Fruit fly (Drosophila melanogaster) whole organism, pupa: Measurements from ENCODE around the gene Dpm3.

Experiments
- CG10348 ChIP-seq: fragments of 200-800 bp; sonication (Bioruptor generic); IDR thresholded peaks from 2 replicates; pipeline ENCODE4 v1.3.6; 2022; ENCODE audit warnings: missing biosample characterization, missing genetic modification characterization
- CG12605 ChIP-seq: fragments of 200-800 bp; sonication (Bioruptor generic); IDR thresholded peaks from 2 replicates; pipeline ENCODE4 v1.3.6; 2022; ENCODE audit warnings: missing biosample characterization, missing genetic modification characterization
- CG13204 ChIP-seq: fragments of 200-800 bp; sonication (Bioruptor generic); optimal IDR thresholded peaks from 2 replicates; lab custom pipeline; 2018; ENCODE audit warnings: missing biosample characterization, mild to moderate bottlenecking, missing genetic modification characterization, moderate library complexity
- CG14655 ChIP-seq: fragments of 200-800 bp; sonication (Bioruptor generic); optimal IDR thresholded peaks from 3 replicates; lab custom pipeline; 2017; ENCODE audit warnings: mild to moderate bottlenecking, missing biosample characterization, missing genetic modification reagents, missing genetic modification characterization
- CG15710 ChIP-seq: fragments of 200-800 bp; sonication (Bioruptor generic); optimal IDR thresholded peaks from 2 replicates; lab custom pipeline; 2018; ENCODE audit warnings: missing biosample characterization, mild to moderate bottlenecking, missing genetic modification characterization, moderate library complexity
- CG17806 ChIP-seq: fragments of 200-800 bp; sonication (Bioruptor generic); optimal IDR thresholded peaks from 2 replicates; lab custom pipeline; 2018; ENCODE audit warnings: missing biosample characterization, mild to moderate bottlenecking, missing genetic modification characterization, moderate library complexity
- CG32121 ChIP-seq: fragments of 200-800 bp; sonication (Bioruptor generic); IDR thresholded peaks from 2 replicates; pipeline ENCODE4 v1.3.6; 2022; ENCODE audit warnings: missing biosample characterization, missing genetic modification characterization
- CG34367 ChIP-seq: fragments of 200-800 bp; sonication (Bioruptor generic); optimal IDR thresholded peaks from 2 replicates; lab custom pipeline; 2018; ENCODE audit warnings: missing biosample characterization, mild to moderate bottlenecking, missing genetic modification characterization
- CG4496 ChIP-seq: fragments of 200-800 bp; sonication (Bioruptor generic); IDR thresholded peaks from 3 replicates; pipeline ENCODE4 v1.3.6; 2022; ENCODE audit warnings: missing biosample characterization, missing genetic modification characterization
- CG8159 ChIP-seq: fragments of 200-800 bp; sonication (Bioruptor generic); optimal IDR thresholded peaks from 3 replicates; lab custom pipeline; 2018; ENCODE audit warnings: missing biosample characterization, mild to moderate bottlenecking, missing genetic modification characterization, moderate library complexity
- CG8301 ChIP-seq: fragments of 200-800 bp; sonication (Bioruptor generic); optimal IDR thresholded peaks from 2 replicates; lab custom pipeline; 2018; ENCODE audit warnings: missing biosample characterization, mild to moderate bottlenecking, missing genetic modification characterization
- CG9948 ChIP-seq: fragments of 200-800 bp; sonication (Bioruptor generic); optimal IDR thresholded peaks from 2 replicates; lab custom pipeline; 2018; ENCODE audit warnings: missing biosample characterization, mild to moderate bottlenecking, missing genetic modification characterization, moderate library complexity
- D1 ChIP-seq: fragments of 200-800 bp; sonication (Bioruptor generic); optimal IDR thresholded peaks from 2 replicates; lab custom pipeline; 2018; ENCODE audit warnings: missing biosample characterization, mild to moderate bottlenecking, missing genetic modification characterization, moderate library complexity
- EcR ChIP-seq: fragments of 200-800 bp; sonication (Bioruptor generic); optimal IDR thresholded peaks from 3 replicates; lab custom pipeline; 2019; ENCODE audit warnings: missing biosample characterization, missing genetic modification characterization, mild to moderate bottlenecking, moderate library complexity, missing genetic modification reagents
- Ets98B ChIP-seq: fragments of 200-800 bp; sonication (Bioruptor generic); IDR thresholded peaks from 2 replicates; pipeline ENCODE4 v1.3.6; 2022; ENCODE audit warnings: missing biosample characterization, missing genetic modification characterization
- Pif1A ChIP-seq: fragments of 200-800 bp; sonication (Bioruptor generic); optimal IDR thresholded peaks from 3 replicates; lab custom pipeline; 2016; ENCODE audit warnings: missing biosample characterization, missing genetic modification characterization
- Pif1B ChIP-seq: fragments of 200-800 bp; sonication (Bioruptor generic); optimal IDR thresholded peaks from 3 replicates; lab custom pipeline; 2016; ENCODE audit warnings: missing biosample characterization, missing genetic modification characterization
- Snoo ChIP-seq: fragments of 200-800 bp; sonication (Bioruptor generic); optimal IDR thresholded peaks from 3 replicates; lab custom pipeline; 2017; ENCODE audit warnings: missing biosample characterization, mild to moderate bottlenecking, missing genetic modification characterization, inconsistent platforms
- fd96Ca ChIP-seq: fragments of 200-800 bp; sonication (Bioruptor generic); IDR thresholded peaks from 3 replicates; pipeline ENCODE4 v1.3.6; 2022; ENCODE audit warnings: missing biosample characterization, missing genetic modification characterization
- gl ChIP-seq: fragments of 200-800 bp; sonication (Bioruptor generic); optimal IDR thresholded peaks from 2 replicates; lab custom pipeline; 2018; ENCODE audit warnings: missing biosample characterization, mild to moderate bottlenecking, missing genetic modification characterization
- rn ChIP-seq: fragments of 200-800 bp; sonication (Bioruptor generic); IDR thresholded peaks from 2 replicates; pipeline ENCODE4 v1.3.6; 2022; ENCODE audit warnings: missing biosample characterization, missing genetic modification characterization

Dpm3 gene

dm6 chr3R:13425470-13426033 lies 22.7 kb upstream of the Dpm3 start, which contains the start of gene Act87E:
Act87E (plus strand) TSS chr3R:13425983.
- TF ChIP-seq CG14655 (GFP tag; lab: Kevin White, UChicago) (peak; percentile 72), CG32121 (GFP tag; lab: Robert Waterston, UW) (no peak), CG10348 (GFP tag; lab: Robert Waterston, UW) (no peak), CG8159 (peak; percentile 68), CG15710 (peak; percentile 52), Ets98B (GFP tag; lab: Robert Waterston, UW) (no peak), CG34367 (tag; lab: Kevin White, UChicago) (peak; percentile 12), EcR (GFP tag; lab: Kevin White, UChicago) (no peak), CG9948 (peak; percentile 59), CG17806 (tag; lab: Kevin White, UChicago) (peak; percentile 12), CG8301 (peak; percentile 66), Snoo (tag; lab: Kevin White, UChicago) (no peak), rn (GFP tag; lab: Robert Waterston, UW) (no peak), CG12605 (GFP tag; lab: Robert Waterston, UW) (no peak), D1 (tag; lab: Kevin White, UChicago) (no peak)

dm6 chr3R:13422178-13422577 lies 19.3 kb upstream of the Dpm3 start:
- no peak for TF ChIP-seq Pif1A (GFP tag; lab: Kevin White, UChicago)
- TF ChIP-seq CG34367 (tag; lab: Kevin White, UChicago), result no peak
- no peak for TF ChIP-seq EcR (GFP tag; lab: Kevin White, UChicago)
- no peak for TF ChIP-seq CG14655 (GFP tag; lab: Kevin White, UChicago)
- no peak for TF ChIP-seq Pif1B (GFP tag; lab: Kevin White, UChicago)
- no peak for TF ChIP-seq rn (GFP tag; lab: Robert Waterston, UW)
- no peak for TF ChIP-seq CG17806 (tag; lab: Kevin White, UChicago)
- no peak for TF ChIP-seq CG13204 (GFP tag; lab: Kevin White, UChicago)
- TF ChIP-seq CG9948, result no peak
- no peak for TF ChIP-seq CG8301

dm6 chr3R:13419979-13420378 lies 17.1 kb upstream of the Dpm3 start, which contains the start of gene Ir87a:
Ir87a (plus strand) TSS chr3R:13420279.
- no peak for TF ChIP-seq fd96Ca
- TF ChIP-seq Ets98B (GFP tag; lab: Robert Waterston, UW), result no peak
- no peak for TF ChIP-seq CG10348 (GFP tag; lab: Robert Waterston, UW)
- no peak for TF ChIP-seq CG9948
- TF ChIP-seq CG12605 (GFP tag; lab: Robert Waterston, UW), result no peak
- TF ChIP-seq gl (tag; lab: Kevin White, UChicago), result no peak
- no peak for TF ChIP-seq CG4496
- no peak for TF ChIP-seq Pif1B (GFP tag; lab: Kevin White, UChicago)
- no peak for TF ChIP-seq rn (GFP tag; lab: Robert Waterston, UW)
- TF ChIP-seq Pif1A (GFP tag; lab: Kevin White, UChicago), result no peak
- no peak for TF ChIP-seq Snoo (tag; lab: Kevin White, UChicago)
- TF ChIP-seq CG32121 (GFP tag; lab: Robert Waterston, UW), result no peak
- no peak for TF ChIP-seq CG14655 (GFP tag; lab: Kevin White, UChicago)
- TF ChIP-seq CG17806 (tag; lab: Kevin White, UChicago), result no peak
- TF ChIP-seq CG13204 (GFP tag; lab: Kevin White, UChicago), result no peak
- no peak for TF ChIP-seq CG8159
- TF ChIP-seq, all 21 proteins: peak for 0

- TF ChIP-seq D1 (tag; lab: Kevin White, UChicago) (no peak), rn (GFP tag; lab: Robert Waterston, UW) (no peak), Pif1A (GFP tag; lab: Kevin White, UChicago) (no peak)
Observed at dm6 chr3R:13417067-13417595, 14.3 kb upstream of the Dpm3 start.

dm6 chr3R:13415186-13415585 lies 12.3 kb upstream of the Dpm3 start, which contains the start of gene yellow-e:
yellow-e (minus strand) TSS chr3R:13415286.
- 0 out of 3 replicates have a peak, but pooled peaks have one; percentile 19 for TF ChIP-seq CG4496
- TF ChIP-seq CG12605 (GFP tag; lab: Robert Waterston, UW), result no peak
- no peak for TF ChIP-seq CG10348 (GFP tag; lab: Robert Waterston, UW)
- TF ChIP-seq EcR (GFP tag; lab: Kevin White, UChicago), result no peak
- TF ChIP-seq rn (GFP tag; lab: Robert Waterston, UW), result no peak
- TF ChIP-seq CG17806 (tag; lab: Kevin White, UChicago), result no peak

dm6 chr3R:13412704-13413103 lies 9.9 kb upstream of the Dpm3 start:
- no peak for TF ChIP-seq Snoo (tag; lab: Kevin White, UChicago)
- peak; percentile 32 for TF ChIP-seq Ets98B (GFP tag; lab: Robert Waterston, UW)
- TF ChIP-seq CG32121 (GFP tag; lab: Robert Waterston, UW), result peak; percentile 18; the same call in 1 of the 2 replicates

dm6 chr3R:13406898-13407297 lies 4.0 kb upstream of the Dpm3 start, which contains the start of gene yellow-e2:
yellow-e2 (minus strand) TSS chr3R:13406998.
- peak; percentile 35 for TF ChIP-seq CG8159
- no peak for TF ChIP-seq CG17806 (tag; lab: Kevin White, UChicago)
- no peak for TF ChIP-seq rn (GFP tag; lab: Robert Waterston, UW)
- no peak for TF ChIP-seq CG14655 (GFP tag; lab: Kevin White, UChicago)
- no peak for TF ChIP-seq CG9948
